Worm (Caenorhabditis elegans): Measurements from ENCODE around the gene F40G9.15.

DNA sequence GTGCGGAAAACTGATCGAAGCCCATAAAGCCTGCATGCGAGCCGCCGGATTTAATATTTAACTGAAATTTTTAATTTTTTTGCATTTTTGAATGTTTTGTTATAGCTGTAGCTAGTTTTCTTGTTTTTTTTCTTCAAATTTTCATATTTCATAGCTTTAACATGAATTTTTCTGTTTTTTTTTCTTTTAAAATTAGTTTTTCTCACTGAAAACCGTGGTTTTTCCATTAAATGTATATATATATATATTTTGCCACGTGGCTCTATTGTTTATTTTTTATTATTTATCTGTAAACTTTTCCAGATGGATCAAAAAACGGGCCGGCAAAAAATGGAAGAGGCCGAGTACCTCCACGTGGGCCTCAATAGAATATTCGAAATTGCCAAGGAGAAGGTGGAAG is 9.6 kb downstream of the F40G9.15 start, which contains the start of gene sec-20:
- no peak for TF ChIP-seq nhr-11 (tag; optimal IDR thresholded peaks at IDR 0.05)
- no peak for TF ChIP-seq unc-62 (GFP tag; optimal IDR thresholded peaks at IDR 0.05)
- TF ChIP-seq ceh-82 (tag; optimal IDR thresholded peaks at IDR 0.05) = no peak
- no peak for TF ChIP-seq peb-1 (tag; optimal IDR thresholded peaks at IDR 0.05)
- no peak for TF ChIP-seq fos-1 (tag; optimal IDR thresholded peaks at IDR 0.05)
- TF ChIP-seq ztf-11 (tag; optimal IDR thresholded peaks at IDR 0.05) = no peak
- no peak for TF ChIP-seq ceh-16 (tag; optimal IDR thresholded peaks at IDR 0.05)
- no peak for TF ChIP-seq R02D3.7 (tag; optimal IDR thresholded peaks at IDR 0.05)
- no peak for TF ChIP-seq nhr-77 (tag; optimal IDR thresholded peaks at IDR 0.05)
- no peak for TF ChIP-seq egl-27 (tag; optimal IDR thresholded peaks at IDR 0.05)
- TF ChIP-seq snpc-4 (tag; optimal IDR thresholded peaks at IDR 0.05) = no peak
- no peak for TF ChIP-seq nhr-237 (tag; optimal IDR thresholded peaks at IDR 0.05)

Measured in whole organism, L2 larva.